Worm (Caenorhabditis elegans): Measurements from ENCODE around the gene str-88.

Gene str-88

DNA sequence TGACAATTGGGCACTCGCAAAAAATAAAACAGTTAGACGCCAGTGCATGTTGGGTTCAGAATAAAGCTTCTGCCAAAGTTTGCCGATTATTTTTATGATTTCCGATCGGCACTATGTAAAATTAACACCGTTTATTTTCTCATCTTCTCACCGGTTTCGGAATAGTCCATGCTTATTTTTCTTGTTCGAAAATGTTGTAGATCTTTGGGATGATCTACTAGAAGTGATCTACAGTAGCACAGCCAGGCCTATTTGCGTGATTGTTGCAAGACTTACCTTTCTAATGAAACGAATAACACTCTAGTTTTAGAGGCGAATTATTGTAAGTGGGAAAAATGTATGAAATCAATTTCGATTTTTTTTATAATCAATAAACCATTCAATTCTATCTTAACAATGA, 33.0 kb downstream of the str-88 start, which contains the start of gene clec-231:
TSS of gene clec-231 (minus strand) at position 101 of the 400 bp plus-strand sequence.
- TF ChIP-seq hmbx-1 (tag; optimal IDR thresholded peaks at IDR 0.05) (no peak), F13C5.2 (tag; optimal IDR thresholded peaks at IDR 0.05) (no peak)

DNA sequence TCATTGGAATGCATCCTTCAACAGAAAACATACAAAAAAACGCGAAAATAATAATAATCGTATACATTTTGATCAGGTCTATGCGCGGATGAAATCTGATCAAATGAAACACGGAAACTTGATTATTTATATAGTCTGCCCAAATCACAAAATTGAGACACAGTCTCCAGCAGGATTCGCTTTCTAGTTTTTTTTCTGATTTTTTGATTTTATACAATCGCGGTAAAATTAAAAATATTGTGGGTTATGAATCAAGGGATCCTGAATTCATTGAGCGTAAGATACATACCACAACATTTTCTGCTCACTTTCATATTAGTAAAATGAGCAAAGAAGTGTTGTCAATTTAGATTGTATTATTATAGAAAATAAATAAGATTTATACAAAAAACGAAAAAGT, 34.6 kb downstream of the str-88 start, which contains the start of gene clec-230:
TSS of gene clec-230 (minus strand) at position 101 of the 400 bp plus-strand sequence.
- no peak for TF ChIP-seq scrt-1 (GFP tag; IDR thresholded peaks at IDR 0.05)
- TF ChIP-seq aly-1 (tag; optimal IDR thresholded peaks at IDR 0.05) = no peak
- no peak for TF ChIP-seq tbx-11 (GFP tag; IDR thresholded peaks at IDR 0.05)
- no peak for TF ChIP-seq F13C5.2 (tag; optimal IDR thresholded peaks at IDR 0.05)
- no peak for TF ChIP-seq sea-1 (GFP tag; conservative IDR thresholded peaks at IDR 0.05)

ce11 chrV:15347292-15347691, 36.3 kb downstream of the str-88 start, which contains the start of gene C29F3.3:
TSS of gene C29F3.3 (minus strand) at chrV:15347392.
- no peak for TF ChIP-seq hnd-1 (tag; optimal IDR thresholded peaks at IDR 0.05)
- TF ChIP-seq sea-1 (GFP tag; conservative IDR thresholded peaks at IDR 0.05) = no peak
- no peak for TF ChIP-seq ets-7 (tag; optimal IDR thresholded peaks at IDR 0.05)
- no peak for TF ChIP-seq aly-1 (tag; optimal IDR thresholded peaks at IDR 0.05)
- TF ChIP-seq ceh-36 (tag; optimal IDR thresholded peaks at IDR 0.05) = no peak
- TF ChIP-seq scrt-1 (GFP tag; IDR thresholded peaks at IDR 0.05) = no peak
- no peak for TF ChIP-seq hmbx-1 (tag; optimal IDR thresholded peaks at IDR 0.05)

DNA sequence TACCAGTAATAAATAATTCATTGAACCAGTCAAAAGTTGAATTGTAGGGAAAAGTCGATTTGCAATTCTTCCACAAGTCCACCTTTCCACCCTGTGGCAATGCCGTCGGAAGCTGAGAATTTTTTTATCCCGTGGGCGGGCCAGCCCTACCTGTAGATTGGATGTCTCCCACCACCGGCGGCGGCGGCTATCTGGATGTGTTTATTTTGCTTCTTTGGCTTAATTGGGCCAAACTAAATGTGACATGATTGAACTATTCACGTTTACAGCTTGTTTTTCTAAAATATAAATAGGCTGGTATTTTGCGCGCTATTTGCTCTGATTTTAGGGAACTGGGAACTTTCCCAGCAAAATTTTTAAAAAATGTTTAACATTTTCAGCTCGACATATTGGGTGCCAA, 39.2 kb downstream of the str-88 start, which contains the start of gene wrt-8:
TSS of gene wrt-8 (minus strand) at position 101 of the 400 bp plus-strand sequence.
- TF ChIP-seq sea-1 (GFP tag; conservative IDR thresholded peaks at IDR 0.05) = no peak
- no peak for TF ChIP-seq hmbx-1 (tag; optimal IDR thresholded peaks at IDR 0.05)
- TF ChIP-seq flt-1 (GFP tag; IDR thresholded peaks at IDR 0.05) = no peak
- TF ChIP-seq hmg-4 (GFP tag; optimal IDR thresholded peaks at IDR 0.05) = no peak
- no peak for TF ChIP-seq tbx-37 (GFP tag; conservative IDR thresholded peaks at IDR 0.05)
- no peak for TF ChIP-seq scrt-1 (GFP tag; IDR thresholded peaks at IDR 0.05)
- no peak for TF ChIP-seq ets-7 (tag; optimal IDR thresholded peaks at IDR 0.05)
- TF ChIP-seq F13C5.2 (tag; optimal IDR thresholded peaks at IDR 0.05) = no peak
- no peak for TF ChIP-seq B0310.2 (tag; optimal IDR thresholded peaks at IDR 0.05)
- TF ChIP-seq tra-4 (tag; optimal IDR thresholded peaks at IDR 0.05) = no peak
- no peak for TF ChIP-seq ama-1 (optimal IDR thresholded peaks at IDR 0.05)

DNA sequence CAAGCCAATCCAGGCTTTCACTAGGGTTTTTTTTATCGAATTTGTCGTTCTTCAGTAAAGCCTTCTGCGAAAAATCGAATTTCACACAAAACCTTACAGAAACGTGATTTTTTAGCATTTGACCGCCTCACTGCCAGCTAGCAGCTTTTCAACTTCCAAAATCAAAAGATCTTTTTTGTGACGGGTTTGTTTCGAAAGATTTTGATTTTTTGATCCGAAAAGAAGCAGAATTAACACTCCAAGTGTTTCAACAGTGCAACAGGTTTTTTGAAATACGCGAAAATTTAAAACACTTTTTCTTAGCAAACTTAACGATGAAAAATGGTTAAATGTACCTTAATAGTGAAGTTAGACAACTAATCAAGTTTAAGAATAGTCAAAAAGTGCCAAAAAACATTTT, 42.2 kb downstream of the str-88 start, which contains the start of gene clec-229:
TSS of gene clec-229 (minus strand) at position 101 of the 400 bp plus-strand sequence.
- TF ChIP-seq tra-4 (tag; optimal IDR thresholded peaks at IDR 0.05) (no peak), ceh-36 (tag; optimal IDR thresholded peaks at IDR 0.05) (no peak), flt-1 (GFP tag; IDR thresholded peaks at IDR 0.05) (no peak)

DNA sequence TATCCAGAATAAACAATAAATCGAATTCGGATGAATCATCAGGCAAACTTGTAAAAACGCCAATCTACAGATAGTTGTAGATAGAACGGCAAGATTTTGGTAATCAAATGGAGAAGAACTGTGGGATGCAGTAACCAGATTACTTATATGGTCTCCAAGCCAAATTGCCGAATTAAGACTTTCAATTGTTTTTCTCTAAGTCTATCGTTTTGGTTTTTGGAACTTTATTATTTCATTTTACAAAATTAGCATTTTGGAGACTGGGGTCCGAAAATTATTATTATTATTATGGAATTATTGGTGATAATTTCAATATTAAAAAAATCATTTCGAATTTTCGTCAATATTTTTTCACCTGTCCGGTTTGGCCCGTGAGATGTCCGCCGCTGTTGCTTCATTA, 44.3 kb downstream of the str-88 start, which contains the start of gene clec-228:
TSS of gene clec-228 (minus strand) at position 101 of the 400 bp plus-strand sequence.
- TF ChIP-seq ceh-36 (tag; optimal IDR thresholded peaks at IDR 0.05) (no peak), ama-1 (optimal IDR thresholded peaks at IDR 0.05) (no peak)

DNA sequence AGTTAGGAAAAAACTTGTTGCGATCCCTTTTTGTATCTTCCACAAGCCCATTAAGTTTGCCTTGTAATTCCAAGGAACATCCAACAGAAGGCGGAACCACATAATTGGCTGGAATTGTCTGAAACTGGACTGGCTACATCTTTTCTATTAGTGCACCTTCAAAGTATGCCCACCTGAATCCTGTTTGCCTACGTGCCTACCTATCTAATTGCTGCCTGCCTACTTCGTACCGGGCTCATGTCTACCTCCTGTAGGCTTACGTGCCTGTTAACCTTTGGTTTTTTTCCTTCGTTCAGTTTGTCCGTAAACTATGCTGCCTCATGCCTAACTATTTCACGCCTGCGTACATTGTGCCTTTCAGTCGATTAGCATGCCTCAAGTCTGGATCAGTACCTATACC, 46.2 kb downstream of the str-88 start, which contains the start of gene wrt-7:
TSS of gene wrt-7 (minus strand) at position 101 of the 400 bp plus-strand sequence.
- TF ChIP-seq ceh-13 (GFP tag; optimal IDR thresholded peaks at IDR 0.05) (no peak), tbx-11 (GFP tag; IDR thresholded peaks at IDR 0.05) (no peak), ama-1 (optimal IDR thresholded peaks at IDR 0.05) (no peak), F13C5.2 (tag; optimal IDR thresholded peaks at IDR 0.05) (no peak), hnd-1 (tag; optimal IDR thresholded peaks at IDR 0.05) (no peak), tra-4 (tag; optimal IDR thresholded peaks at IDR 0.05) (no peak), pes-1 (GFP tag; IDR thresholded peaks at IDR 0.05) (no peak), sea-1 (GFP tag; conservative IDR thresholded peaks at IDR 0.05) (no peak), B0310.2 (tag; optimal IDR thresholded peaks at IDR 0.05) (no peak), aly-1 (tag; optimal IDR thresholded peaks at IDR 0.05) (no peak), hmg-4 (GFP tag; optimal IDR thresholded peaks at IDR 0.05) (no peak), hmbx-1 (tag; optimal IDR thresholded peaks at IDR 0.05) (no peak), scrt-1 (GFP tag; IDR thresholded peaks at IDR 0.05) (no peak), tbx-37 (GFP tag; conservative IDR thresholded peaks at IDR 0.05) (no peak), ceh-36 (tag; optimal IDR thresholded peaks at IDR 0.05) (no peak), ets-7 (tag; optimal IDR thresholded peaks at IDR 0.05) (no peak), flt-1 (GFP tag; IDR thresholded peaks at IDR 0.05) (no peak)

ce11 chrV:15332851-15333250, 50.8 kb downstream of the str-88 start, which contains the start of gene srw-113:
TSS of gene srw-113 (plus strand) at chrV:15333151.
- TF ChIP-seq ama-1 (optimal IDR thresholded peaks at IDR 0.05) (no peak), ets-7 (tag; optimal IDR thresholded peaks at IDR 0.05) (no peak), hmbx-1 (tag; optimal IDR thresholded peaks at IDR 0.05) (no peak), pes-1 (GFP tag; IDR thresholded peaks at IDR 0.05) (no peak), tra-4 (tag; optimal IDR thresholded peaks at IDR 0.05) (no peak)

Data from whole organism, early embryonic.